Worm (Caenorhabditis elegans) whole organism, midembryonic: ENCODE data around the gene sdc-2.

Source experiments
- T22C8.4 ChIP-seq: fragments of 200-800 bp; sonication (Bioruptor generic); IDR thresholded peaks from 2 replicates; pipeline ENCODE4 v1.3.6; 2022; ENCODE audit warnings: missing genetic modification characterization, missing compliant biosample characterization
- cog-1 ChIP-seq: sonication (generic microtip); optimal IDR thresholded peaks from 2 replicates; lab custom pipeline; 2016; ENCODE audit warnings: missing genetic modification characterization, missing compliant biosample characterization
- flt-1 ChIP-seq: fragments of 200-800 bp; sonication (Bioruptor generic); IDR thresholded peaks from 2 replicates; pipeline ENCODE4 v1.3.6; 2022; ENCODE audit warnings: missing genetic modification characterization, missing compliant biosample characterization
- ref-1 ChIP-seq: fragments of 200-800 bp; sonication (Bioruptor generic); conservative IDR thresholded peaks from 2 replicates; pipeline ENCODE4 v1.3.6; 2022; ENCODE audit warnings: missing genetic modification reagents, missing genetic modification characterization, missing compliant biosample characterization
- tab-1 ChIP-seq: fragments of 200-800 bp; sonication (Bioruptor generic); IDR thresholded peaks from 2 replicates; pipeline ENCODE4 v1.3.6; 2022; ENCODE audit warnings: missing genetic modification characterization, missing compliant biosample characterization

- TF ChIP-seq ref-1 (GFP tag; lab: Robert Waterston, UW) (no peak), flt-1 (no peak), cog-1 (tag; lab: Kevin White, UChicago) (no peak), T22C8.4 (GFP tag; lab: Robert Waterston, UW) (no peak), tab-1 (no peak)
Observed at ce11 chrX:11515381-11515780, 7.1 kb upstream of the sdc-2 start.
